Worm (Caenorhabditis elegans): Measurements from ENCODE around the gene T22F7.4.

- TF ChIP-seq tbx-37 (GFP tag; conservative IDR thresholded peaks at IDR 0.05): no peak
- no peak for TF ChIP-seq ama-1 (optimal IDR thresholded peaks at IDR 0.05)
- TF ChIP-seq ceh-36 (tag; optimal IDR thresholded peaks at IDR 0.05): no peak
- no peak for TF ChIP-seq pes-1 (GFP tag; IDR thresholded peaks at IDR 0.05)
- TF ChIP-seq sea-1 (GFP tag; conservative IDR thresholded peaks at IDR 0.05): no peak
Measured at ce11 chrIII:491090-491597, 35.6 kb downstream of the T22F7.4 start, which contains the start of gene unc-45.

Data from whole organism, early embryonic.